Worm (Caenorhabditis elegans): ENCODE data around the gene gst-42.

gst-42 gene

ce11 chrX:11690014-11690591, 37.6 kb downstream of the gst-42 start, which contains the start of the genes C44C10.10 and C44C10.5:
TSS of gene C44C10.10 (plus strand) at chrX:11690314.
TSS of gene C44C10.5 (plus strand) at chrX:11690541.
- no peak for TF ChIP-seq ceh-24 (tag; optimal IDR thresholded peaks at IDR 0.05)
- TF ChIP-seq ceh-30 (tag; optimal IDR thresholded peaks at IDR 0.05), result no peak
- TF ChIP-seq pqm-1 (tag; optimal IDR thresholded peaks at IDR 0.05), result no peak
- no peak for TF ChIP-seq pat-9 (tag; optimal IDR thresholded peaks at IDR 0.05)
- no peak for TF ChIP-seq nfya-1 (tag; optimal IDR thresholded peaks at IDR 0.05)
- no peak for TF ChIP-seq ceh-22 (tag; optimal IDR thresholded peaks at IDR 0.05)
- TF ChIP-seq madf-2 (tag; optimal IDR thresholded peaks at IDR 0.05), result no peak
- TF ChIP-seq ceh-14 (tag; optimal IDR thresholded peaks at IDR 0.05), result no peak
- TF ChIP-seq ref-2 (tag; optimal IDR thresholded peaks at IDR 0.05), result no peak
- no peak for TF ChIP-seq hlh-30 (tag; optimal IDR thresholded peaks at IDR 0.05; ENCODE audit: insufficient read depth)
- TF ChIP-seq pax-1 (tag; optimal IDR thresholded peaks at IDR 0.05), result no peak
- no peak for TF ChIP-seq ahr-1 (tag; optimal IDR thresholded peaks at IDR 0.05)
- no peak for TF ChIP-seq ceh-6 (GFP tag; optimal IDR thresholded peaks at IDR 0.05)
- no peak for TF ChIP-seq C38D4.7 (GFP tag; optimal IDR thresholded peaks at IDR 0.05)
- no peak for TF ChIP-seq F13H6.1 (tag; optimal IDR thresholded peaks at IDR 0.05)

DNA sequence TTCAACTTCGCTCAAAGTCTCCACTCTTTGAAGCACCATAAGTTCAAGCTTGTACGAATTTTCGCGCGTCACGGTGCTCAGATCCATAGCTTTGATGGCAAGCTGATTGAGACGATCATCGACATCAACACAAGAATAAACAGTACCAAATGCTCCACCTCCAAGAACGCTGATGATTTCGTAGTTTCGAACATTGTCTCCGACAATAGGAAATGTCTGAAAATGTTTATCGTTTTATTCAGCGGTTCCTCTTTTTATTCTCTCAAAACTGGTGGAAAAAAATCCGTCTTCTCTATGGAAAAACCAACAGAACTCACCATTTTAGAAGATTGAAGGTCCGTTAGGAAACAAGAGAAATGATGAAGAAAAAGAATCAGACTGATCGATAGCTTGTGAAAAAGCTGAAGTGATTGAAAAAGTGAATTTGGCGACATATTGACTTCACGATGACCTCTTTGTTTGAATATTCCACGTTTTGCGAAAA, 39.9 kb downstream of the gst-42 start, which contains the start of gene C44C10.7:
C44C10.7 (minus strand) TSS at position 434 of the 484 bp plus-strand sequence.
- TF ChIP-seq ceh-48 (tag; optimal IDR thresholded peaks at IDR 0.05), result no peak
- no peak for TF ChIP-seq fax-1 (tag; optimal IDR thresholded peaks at IDR 0.05)
- TF ChIP-seq tbx-7 (tag; optimal IDR thresholded peaks at IDR 0.05), result no peak

DNA sequence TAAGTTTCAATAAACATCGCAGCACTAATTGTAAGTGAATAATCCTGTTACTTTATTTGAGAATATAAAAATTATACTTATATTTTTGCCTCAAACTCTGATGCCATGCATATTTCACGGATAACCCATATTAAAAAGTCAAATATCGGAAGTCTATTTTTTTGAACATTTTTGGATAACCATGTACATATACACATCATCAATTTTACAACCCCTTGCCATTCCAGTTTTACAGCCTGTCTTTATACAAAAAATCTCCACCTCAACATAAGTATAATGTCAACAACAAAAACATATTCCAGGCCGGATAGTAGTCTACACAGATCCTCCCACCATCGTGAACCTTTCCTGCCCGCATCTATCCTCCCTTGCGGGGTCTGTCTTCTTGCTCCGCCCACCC, 43.5 kb downstream of the gst-42 start, which contains the start of gene hnd-1:
hnd-1 (plus strand) TSS at position 301 of the 400 bp plus-strand sequence.
- no peak for TF ChIP-seq hlh-6 (tag; optimal IDR thresholded peaks at IDR 0.05)
- TF ChIP-seq C08G9.2 (tag; optimal IDR thresholded peaks at IDR 0.05), result no peak
- no peak for TF ChIP-seq ttx-3 (tag; optimal IDR thresholded peaks at IDR 0.05)
- TF ChIP-seq K09A11.1 (tag; optimal IDR thresholded peaks at IDR 0.05; ENCODE audit: insufficient read depth), result no peak
- TF ChIP-seq syd-9 (tag; optimal IDR thresholded peaks at IDR 0.05), result no peak

DNA sequence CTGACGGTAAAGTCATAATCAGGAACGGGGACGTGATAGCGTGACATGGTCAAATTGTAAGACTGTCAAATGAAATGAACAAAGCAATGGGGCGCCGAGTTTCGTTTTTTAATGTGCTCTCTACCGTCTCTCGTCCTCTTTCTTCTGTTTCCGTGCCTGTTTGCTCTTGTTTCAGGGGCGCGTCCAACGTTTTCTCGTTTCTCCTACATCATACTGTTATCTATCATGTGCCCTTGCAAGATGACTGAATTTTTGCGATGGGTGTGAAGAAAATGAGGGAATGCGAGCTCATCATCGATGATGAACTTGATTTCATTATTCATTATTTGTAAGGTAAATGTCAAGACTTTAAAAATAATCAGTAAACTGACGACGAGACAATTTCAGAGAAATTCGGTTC, 46.9 kb downstream of the gst-42 start, which contains the start of gene T04F8.7:
T04F8.7 (minus strand) TSS at position 130 of the 400 bp plus-strand sequence.
- TF ChIP-seq pax-1 (tag; optimal IDR thresholded peaks at IDR 0.05), result no peak
- TF ChIP-seq rnt-1 (tag; optimal IDR thresholded peaks at IDR 0.05), result no peak
- no peak for TF ChIP-seq eyg-1 (tag; optimal IDR thresholded peaks at IDR 0.05)

ce11 chrX:11679211-11679977, 48.3 kb downstream of the gst-42 start:
- TF ChIP-seq pax-1 (tag; optimal IDR thresholded peaks at IDR 0.05), result no peak

Data from whole organism, late embryonic.